Worm (Caenorhabditis elegans): ENCODE data around the gene K09C4.4.

Gene K09C4.4

ce11 chrX:3297812-3298211 is 8.5 kb downstream of the K09C4.4 start (continued):
- TF ChIP-seq T26A8.4 (GFP tag; IDR thresholded peaks at IDR 0.05) (no peak), pqm-1 (tag; optimal IDR thresholded peaks at IDR 0.05) (peak; percentile 61), hlh-30 (tag; optimal IDR thresholded peaks at IDR 0.05; ENCODE audit: insufficient read depth) (peak; percentile 18), lin-29 (GFP tag; IDR thresholded peaks at IDR 0.05) (no peak), egl-27 (tag; optimal IDR thresholded peaks at IDR 0.05) (no peak), hlh-11 (tag; optimal IDR thresholded peaks at IDR 0.05) (peak; percentile 58), ctbp-1 (GFP tag; IDR thresholded peaks at IDR 0.05) (no peak), mdl-1 (tag; optimal IDR thresholded peaks at IDR 0.05) (peak in 1 of 2 experiments; percentile 0), Y5F2A.4 (GFP tag; optimal IDR thresholded peaks at IDR 0.05) (no peak), daf-16 (GFP tag; optimal IDR thresholded peaks at IDR 0.05) (no peak), daf-16 (tag; optimal IDR thresholded peaks at IDR 0.05) (peak; percentile 73)

ce11 chrX:3298582-3298981 is 9.3 kb downstream of the K09C4.4 start, which contains the start of gene K09C4.1:
Gene K09C4.1, plus strand, starts transcription at chrX:3298882.
- TF ChIP-seq unc-39 (tag; optimal IDR thresholded peaks at IDR 0.05) (no peak), nhr-10 (tag; optimal IDR thresholded peaks at IDR 0.05) (no peak), daf-16 (GFP tag; optimal IDR thresholded peaks at IDR 0.05) (no peak), daf-16 (tag; optimal IDR thresholded peaks at IDR 0.05) (peak; percentile 46), nhr-28 (tag; optimal IDR thresholded peaks at IDR 0.05) (peak; percentile 26)

ce11 chrX:3300582-3300981 is 11.3 kb downstream of the K09C4.4 start:
- TF ChIP-seq pqm-1 (tag; optimal IDR thresholded peaks at IDR 0.05) (no peak), dmd-6 (GFP tag; IDR thresholded peaks at IDR 0.05) (peak; percentile 66)

- no peak for TF ChIP-seq snpc-4 (tag; optimal IDR thresholded peaks at IDR 0.05)
- no peak for TF ChIP-seq nhr-111 (GFP tag; optimal IDR thresholded peaks at IDR 0.05)
- no peak for TF ChIP-seq mxl-2 (GFP tag; conservative IDR thresholded peaks at IDR 0.05)
- no peak for TF ChIP-seq ceh-28 (tag; optimal IDR thresholded peaks at IDR 0.05)
- TF ChIP-seq lin-1 (GFP tag; IDR thresholded peaks at IDR 0.05): no peak
- TF ChIP-seq ceh-44 (GFP tag; IDR thresholded peaks at IDR 0.05): no peak
- no peak for TF ChIP-seq nhr-77 (tag; optimal IDR thresholded peaks at IDR 0.05)
- no peak for TF ChIP-seq F26F4.8 (GFP tag; conservative IDR thresholded peaks at IDR 0.05)
- no peak for TF ChIP-seq nhr-25 (tag; optimal IDR thresholded peaks at IDR 0.05; ENCODE audit: borderline replicate concordance, insufficient read depth)
- no peak for TF ChIP-seq F49E8.2 (tag; optimal IDR thresholded peaks at IDR 0.05; ENCODE audit: borderline replicate concordance)
- TF ChIP-seq ceh-32 (tag; optimal IDR thresholded peaks at IDR 0.05; ENCODE audit: poor library complexity): no peak
- no peak for TF ChIP-seq Y5F2A.4 (GFP tag; optimal IDR thresholded peaks at IDR 0.05)
- TF ChIP-seq ztf-11 (tag; optimal IDR thresholded peaks at IDR 0.05): no peak
- no peak for TF ChIP-seq R02D3.7 (tag; optimal IDR thresholded peaks at IDR 0.05)
- TF ChIP-seq ceh-20 (GFP tag; IDR thresholded peaks at IDR 0.05): no peak
- no peak for TF ChIP-seq T20F7.1 (GFP tag; optimal IDR thresholded peaks at IDR 0.05)
- no peak for TF ChIP-seq spr-3 (GFP tag; optimal IDR thresholded peaks at IDR 0.05)
Measured at ce11 chrX:3301770-3302169, 12.5 kb downstream of the K09C4.4 start, which contains the start of gene F11D5.5. Gene F11D5.5, plus strand, starts transcription at chrX:3302070.

ce11 chrX:3304068-3304467 is 14.8 kb downstream of the K09C4.4 start, which contains the start of gene F11D5.7:
Gene F11D5.7, plus strand, starts transcription at chrX:3304368.
- 0 out of 2 replicates have a peak, but pooled peaks have one; percentile 8 for TF ChIP-seq dmd-6 (GFP tag; IDR thresholded peaks at IDR 0.05)
- TF ChIP-seq jun-1 (tag; optimal IDR thresholded peaks at IDR 0.05): no peak
